Fruit fly (Drosophila melanogaster) whole organism, embryonic: ENCODE data around the gene Alg12.

ENCODE experiments used
- BEAF-32 ChIP-seq: fragments of 200-800 bp; sonication (Bioruptor generic); optimal IDR thresholded peaks from 3 replicates; lab custom pipeline; 2017; ENCODE audit warnings: missing biosample characterization, missing genetic modification characterization, mild to moderate bottlenecking, moderate library complexity, missing genetic modification reagents
- Bgb ChIP-seq: fragments of 200-800 bp; sonication (Bioruptor generic); IDR thresholded peaks from 2 replicates; pipeline ENCODE4 v1.3.6; 2022; ENCODE audit warnings: missing biosample characterization, missing genetic modification characterization; ENCODE audit not compliant: partially characterized antibody
- Bteb2 ChIP-seq: fragments of 200-800 bp; sonication (Bioruptor generic); optimal IDR thresholded peaks from 2 replicates; lab custom pipeline; 2016; ENCODE audit warnings: missing biosample characterization, missing genetic modification characterization
- CG10565 ChIP-seq: fragments of 200-800 bp; sonication (Bioruptor generic); optimal IDR thresholded peaks from 3 replicates; lab custom pipeline; 2016; ENCODE audit warnings: missing biosample characterization, mild to moderate bottlenecking, missing genetic modification characterization
- CG1233 ChIP-seq: fragments of 200-800 bp; sonication (Bioruptor generic); optimal IDR thresholded peaks from 4 replicates; lab custom pipeline; 2018; ENCODE audit warnings: missing biosample characterization, mild to moderate bottlenecking, missing genetic modification characterization
- CG12391 ChIP-seq: fragments of 200-800 bp; sonication (Bioruptor generic); optimal IDR thresholded peaks from 3 replicates; lab custom pipeline; 2018; ENCODE audit warnings: missing biosample characterization, mild to moderate bottlenecking, missing genetic modification characterization, moderate library complexity
- CG13296 ChIP-seq: fragments of 200-800 bp; sonication (Bioruptor generic); optimal IDR thresholded peaks from 3 replicates; lab custom pipeline; 2018; ENCODE audit warnings: missing biosample characterization, mild to moderate bottlenecking, missing genetic modification characterization
- CG13775 ChIP-seq: fragments of 200-800 bp; sonication (Bioruptor generic); optimal IDR thresholded peaks from 3 replicates; lab custom pipeline; 2017; ENCODE audit warnings: missing biosample characterization, mild to moderate bottlenecking, missing genetic modification characterization
- CG15514 ChIP-seq: fragments of 200-800 bp; sonication (Bioruptor generic); optimal IDR thresholded peaks from 3 replicates; lab custom pipeline; 2017; ENCODE audit warnings: missing biosample characterization, missing genetic modification characterization, mild to moderate bottlenecking, moderate library complexity, missing genetic modification reagents
- CG17802 ChIP-seq: fragments of 200-800 bp; sonication (Bioruptor generic); optimal IDR thresholded peaks from 2 replicates; lab custom pipeline; 2018; ENCODE audit warnings: missing biosample characterization, mild to moderate bottlenecking, missing genetic modification characterization, moderate library complexity
- CG2129 ChIP-seq: fragments of 200-800 bp; sonication (Bioruptor generic); IDR thresholded peaks from 2 replicates; pipeline ENCODE4 v1.3.6; 2022; ENCODE audit warnings: missing biosample characterization, missing genetic modification characterization; ENCODE audit not compliant: partially characterized antibody
- CG2202 ChIP-seq: fragments of 200-800 bp; sonication (Bioruptor generic); optimal IDR thresholded peaks from 2 replicates; lab custom pipeline; 2018; ENCODE audit warnings: missing biosample characterization, mild to moderate bottlenecking, missing genetic modification characterization
- CG2889 ChIP-seq: fragments of 200-800 bp; sonication (Bioruptor generic); IDR thresholded peaks from 3 replicates; pipeline ENCODE4 v1.3.6; 2022; ENCODE audit warnings: missing biosample characterization, missing genetic modification characterization
- CG43689 ChIP-seq: fragments of 200-800 bp; sonication (Bioruptor generic); IDR thresholded peaks from 2 replicates; pipeline ENCODE4 v1.3.6; 2022; ENCODE audit warnings: missing biosample characterization, missing genetic modification characterization
- CG6175 ChIP-seq: fragments of 200-800 bp; sonication (Bioruptor generic); IDR thresholded peaks from 3 replicates; pipeline ENCODE4 v1.3.6; 2022; ENCODE audit warnings: missing biosample characterization, missing genetic modification characterization
- CG6683 ChIP-seq: fragments of 200-800 bp; sonication (Bioruptor generic); optimal IDR thresholded peaks from 2 replicates; lab custom pipeline; 2017; ENCODE audit warnings: missing biosample characterization, mild to moderate bottlenecking, missing genetic modification characterization, missing genetic modification reagents
- CG9797 ChIP-seq: fragments of 200-800 bp; sonication (Bioruptor generic); optimal IDR thresholded peaks from 3 replicates; lab custom pipeline; 2018; ENCODE audit warnings: missing biosample characterization, mild to moderate bottlenecking, missing genetic modification characterization
- CkIIα-i1 ChIP-seq: fragments of 200-800 bp; sonication (Bioruptor generic); IDR thresholded peaks from 2 replicates; pipeline ENCODE4 v1.3.6; 2022; ENCODE audit warnings: missing biosample characterization, missing genetic modification characterization
- Dad ChIP-seq: fragments of 200-800 bp; sonication (Bioruptor generic); optimal IDR thresholded peaks from 3 replicates; lab custom pipeline; 2016; ENCODE audit warnings: missing biosample characterization, missing genetic modification characterization
- Dll ChIP-seq: fragments of 200-800 bp; sonication (Bioruptor generic); IDR thresholded peaks from 4 replicates; pipeline ENCODE4 v1.3.6; 2022; ENCODE audit warnings: missing biosample characterization, missing genetic modification characterization; ENCODE audit not compliant: partially characterized antibody
- Doc3 ChIP-seq: fragments of 200-800 bp; sonication (Bioruptor generic); IDR thresholded peaks from 3 replicates; pipeline ENCODE4 v1.3.6; 2022; ENCODE audit warnings: missing biosample characterization, missing genetic modification characterization; ENCODE audit not compliant: partially characterized antibody
- E2f2 ChIP-seq: fragments of 200-800 bp; sonication (Bioruptor generic); IDR thresholded peaks from 2 replicates; pipeline ENCODE4 v1.3.6; 2022; ENCODE audit warnings: missing biosample characterization, missing genetic modification characterization
- Elba2 ChIP-seq: fragments of 200-800 bp; sonication (Bioruptor generic); optimal IDR thresholded peaks from 3 replicates; lab custom pipeline; 2016; ENCODE audit warnings: missing biosample characterization, missing genetic modification characterization
- HLH4C ChIP-seq: fragments of 200-800 bp; sonication (Bioruptor generic); IDR thresholded peaks from 3 replicates; pipeline ENCODE4 v1.3.6; 2022; ENCODE audit warnings: missing biosample characterization, missing genetic modification characterization; ENCODE audit not compliant: partially characterized antibody
- MBD-R2 ChIP-seq: fragments of 200-800 bp; sonication (Bioruptor generic); IDR thresholded peaks from 2 replicates; pipeline ENCODE4 v1.3.6; 2022; ENCODE audit warnings: missing biosample characterization, missing genetic modification characterization
- MTF-1 ChIP-seq: fragments of 200-800 bp; sonication (Bioruptor generic); optimal IDR thresholded peaks from 2 replicates; lab custom pipeline; 2018; ENCODE audit warnings: missing biosample characterization, mild to moderate bottlenecking, missing genetic modification characterization, borderline replicate concordance
- Rx ChIP-seq: fragments of 200-800 bp; sonication (Bioruptor generic); IDR thresholded peaks from 2 replicates; pipeline ENCODE4 v1.3.6; 2022; ENCODE audit warnings: missing biosample characterization, missing genetic modification characterization
- Trl ChIP-seq, 3 experiments: fragments of >200 bp in 2 of 3; fragments of 200-800 bp in 1 of 3; sonication (Bioruptor generic) in 1 of 3; optimal IDR thresholded peaks; 2 replicates in 1 of 3; 3 replicates in 2 of 3; lab custom pipeline; 2016 to 2017; ENCODE audit warnings: missing biosample characterization in 1 of 3, missing genetic modification characterization in 1 of 3
- ara ChIP-seq: fragments of 200-800 bp; sonication (Bioruptor generic); IDR thresholded peaks from 2 replicates; pipeline ENCODE4 v1.3.6; 2022; ENCODE audit warnings: missing biosample characterization, missing genetic modification characterization
- bbx ChIP-seq: fragments of 200-800 bp; sonication (Bioruptor generic); IDR thresholded peaks from 2 replicates; pipeline ENCODE4 v1.3.6; 2022; ENCODE audit warnings: missing biosample characterization, missing genetic modification characterization; ENCODE audit not compliant: partially characterized antibody
- chif ChIP-seq, 2 experiments: fragments of 200-800 bp; sonication (Bioruptor generic); optimal IDR thresholded peaks; 3 replicates each; lab custom pipeline; 2016; ENCODE audit warnings: missing biosample characterization in 2 of 2, missing genetic modification characterization in 2 of 2
- cwo ChIP-seq: fragments of 200-800 bp; sonication (Bioruptor generic); optimal IDR thresholded peaks from 3 replicates; lab custom pipeline; 2017; ENCODE audit warnings: missing biosample characterization, missing genetic modification characterization, mild to moderate bottlenecking, moderate library complexity, missing genetic modification reagents
- dpn ChIP-seq, 2 experiments: fragments of 200-800 bp; sonication (Bioruptor generic); optimal IDR thresholded peaks; 3 replicates each; lab custom pipeline; 2016; ENCODE audit warnings: missing biosample characterization in 2 of 2, missing genetic modification characterization in 2 of 2
- ems ChIP-seq: fragments of 200-800 bp; sonication (Bioruptor generic); optimal IDR thresholded peaks from 3 replicates; lab custom pipeline; 2016; ENCODE audit warnings: missing biosample characterization, missing genetic modification characterization
- fd64A ChIP-seq: fragments of 200-800 bp; sonication (Bioruptor generic); optimal IDR thresholded peaks from 3 replicates; lab custom pipeline; 2018; ENCODE audit warnings: missing biosample characterization, mild to moderate bottlenecking, missing genetic modification characterization
- jumu ChIP-seq: fragments of 200-800 bp; sonication (Bioruptor generic); optimal IDR thresholded peaks from 3 replicates; lab custom pipeline; 2016; ENCODE audit warnings: missing biosample characterization, missing genetic modification characterization
- ken ChIP-seq: fragments of 200-800 bp; sonication (Bioruptor generic); IDR thresholded peaks from 3 replicates; pipeline ENCODE4 v1.3.6; 2022; ENCODE audit warnings: missing biosample characterization, missing genetic modification characterization
- klu ChIP-seq: fragments of 200-800 bp; sonication (Bioruptor generic); IDR thresholded peaks from 2 replicates; pipeline ENCODE4 v1.3.6; 2022; ENCODE audit warnings: missing biosample characterization, missing genetic modification characterization
- lilli ChIP-seq: fragments of 200-800 bp; sonication (Bioruptor generic); optimal IDR thresholded peaks from 3 replicates; lab custom pipeline; 2016; ENCODE audit warnings: missing biosample characterization, missing genetic modification characterization
- mirr ChIP-seq: fragments of 200-800 bp; sonication (Bioruptor generic); optimal IDR thresholded peaks from 3 replicates; lab custom pipeline; 2018; ENCODE audit warnings: missing biosample characterization, mild to moderate bottlenecking, missing genetic modification characterization
- pzg ChIP-seq: fragments of 200-800 bp; sonication (Bioruptor generic); optimal IDR thresholded peaks from 3 replicates; lab custom pipeline; 2018; ENCODE audit warnings: missing biosample characterization, mild to moderate bottlenecking, missing genetic modification characterization, moderate library complexity
- schlank ChIP-seq: fragments of 200-800 bp; sonication (Bioruptor generic); optimal IDR thresholded peaks from 2 replicates; lab custom pipeline; 2018; ENCODE audit warnings: missing biosample characterization, mild to moderate bottlenecking, missing genetic modification characterization
- sens-2 ChIP-seq: fragments of 200-800 bp; sonication (Bioruptor generic); IDR thresholded peaks from 2 replicates; pipeline ENCODE4 v1.3.6; 2022; ENCODE audit warnings: missing biosample characterization, missing genetic modification characterization
- sna ChIP-seq: fragments of 200-800 bp; sonication (Bioruptor generic); IDR thresholded peaks from 2 replicates; pipeline ENCODE4 v1.3.6; 2022; ENCODE audit warnings: missing biosample characterization, missing genetic modification characterization; ENCODE audit not compliant: partially characterized antibody
- tap ChIP-seq: fragments of 200-800 bp; optimal IDR thresholded peaks from 3 replicates; lab custom pipeline; 2019; ENCODE audit warnings: missing biosample characterization, mild to moderate bottlenecking, missing genetic modification characterization, moderate library complexity
- tna ChIP-seq: fragments of 200-800 bp; sonication (Bioruptor generic); IDR thresholded peaks from 2 replicates; pipeline ENCODE4 v1.3.6; 2022; ENCODE audit warnings: missing biosample characterization, missing genetic modification characterization; ENCODE audit not compliant: partially characterized antibody
- tup ChIP-seq: fragments of 200-800 bp; sonication (Bioruptor generic); optimal IDR thresholded peaks from 2 replicates; lab custom pipeline; 2016; ENCODE audit warnings: missing biosample characterization, mild to moderate bottlenecking, missing genetic modification characterization, moderate library complexity
- wor ChIP-seq: fragments of 200-800 bp; sonication (Bioruptor generic); IDR thresholded peaks from 2 replicates; pipeline ENCODE4 v1.3.6; 2022; ENCODE audit warnings: missing biosample characterization, missing genetic modification characterization
- yki ChIP-seq: fragments of >200 bp; optimal IDR thresholded peaks from 3 replicates; lab custom pipeline; 2018

Alg12 gene

DNA sequence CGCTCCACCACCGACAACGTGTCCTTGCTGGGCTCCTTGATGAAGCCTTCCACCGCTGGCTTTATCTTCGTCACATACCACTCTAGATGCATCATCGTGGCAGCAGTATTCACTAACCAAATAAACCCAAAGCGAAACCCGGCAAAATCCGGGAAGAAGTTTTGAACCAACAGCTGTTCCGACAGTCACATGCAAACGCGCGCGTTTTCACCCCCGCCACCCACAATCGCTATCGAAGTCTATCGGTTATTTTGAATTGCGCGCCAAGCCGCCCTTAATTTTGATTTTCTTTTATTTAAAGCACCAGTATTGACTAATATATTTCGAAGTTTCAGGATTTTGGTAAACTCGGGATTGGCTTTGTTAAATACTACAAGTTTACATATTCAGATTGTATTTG is 1.8 kb upstream of the Alg12 start, which contains the start of gene Tti1 (continued):
- peak; percentile 14 for TF ChIP-seq CG15514 (GFP tag; lab: Kevin White, UChicago)
- TF ChIP-seq Rx: no peak
- TF ChIP-seq wor (GFP tag; lab: Robert Waterston, UW): no peak
- peak; percentile 92 for TF ChIP-seq E2f2
- TF ChIP-seq CG6683 (GFP tag; lab: Kevin White, UChicago): no peak
- no peak for TF ChIP-seq dpn (GFP tag; optimal IDR thresholded peaks at IDR 0.05; lab: Kevin White, UChicago)
- peak; percentile 48; the same call in 1 of the 4 replicates for TF ChIP-seq Dll (GFP tag; lab: Robert Waterston, UW)
- TF ChIP-seq schlank: no peak
- TF ChIP-seq MTF-1 (GFP tag; lab: Kevin White, UChicago): no peak
- TF ChIP-seq yki (lab: Kevin White, UChicago): no peak
- TF ChIP-seq lilli (GFP tag; lab: Kevin White, UChicago): no peak
- peak; percentile 64 for TF ChIP-seq HLH4C (GFP tag; lab: Robert Waterston, UW)
- no peak for TF ChIP-seq CG9797 (GFP tag; lab: Kevin White, UChicago)
- TF ChIP-seq MBD-R2 (GFP tag; lab: Robert Waterston, UW): peak; percentile 84
- TF ChIP-seq CG10565 (GFP tag; lab: Kevin White, UChicago): no peak
- TF ChIP-seq CG17802 (tag; lab: Kevin White, UChicago): no peak
- TF ChIP-seq ems (GFP tag; lab: Kevin White, UChicago): no peak
- TF ChIP-seq BEAF-32 (GFP tag; lab: Kevin White, UChicago): peak; percentile 38
- TF ChIP-seq Elba2 (GFP tag; lab: Kevin White, UChicago): no peak
- TF ChIP-seq tup (GFP tag; lab: Kevin White, UChicago): no peak
- peak; percentile 57; the same call in 1 of the 2 replicates for TF ChIP-seq klu (GFP tag; lab: Robert Waterston, UW)
- TF ChIP-seq Bteb2 (GFP tag; lab: Kevin White, UChicago): no peak
- TF ChIP-seq CG13775 (GFP tag; lab: Kevin White, UChicago): no peak
- 0 out of 2 replicates have a peak, but pooled peaks have one; percentile 27 for TF ChIP-seq sna (GFP tag; lab: Robert Waterston, UW)
- TF ChIP-seq bbx (GFP tag; lab: Robert Waterston, UW): peak; percentile 67
- peak; percentile 46; the same call in 1 of the 2 replicates for TF ChIP-seq Bgb (GFP tag; lab: Robert Waterston, UW)
- no peak for TF ChIP-seq CG2202 (tag; lab: Kevin White, UChicago)
- TF ChIP-seq CG13296: no peak
- no peak for TF ChIP-seq chif (GFP tag; optimal IDR thresholded peaks at IDR 0.05; lab: Kevin White, UChicago)
- TF ChIP-seq CG1233 (GFP tag; lab: Kevin White, UChicago): no peak
- TF ChIP-seq Doc3 (GFP tag; lab: Robert Waterston, UW): 0 out of 3 replicates have a peak, but pooled peaks have one; percentile 43
- TF ChIP-seq CG2889: no peak
- TF ChIP-seq jumu (GFP tag; lab: Kevin White, UChicago): no peak
- TF ChIP-seq sens-2 (GFP tag; lab: Robert Waterston, UW): no peak
- no peak for TF ChIP-seq CG6175
- no peak for TF ChIP-seq tap (tag; lab: Kevin White, UChicago)
- TF ChIP-seq tna (GFP tag; lab: Robert Waterston, UW): peak; percentile 36; the same call in 1 of the 2 replicates
- no peak for TF ChIP-seq Trl (optimal IDR thresholded peaks at IDR 0.05; lab: Kevin White, UChicago)
- no peak for TF ChIP-seq Trl (GFP tag; optimal IDR thresholded peaks at IDR 0.05; lab: Kevin White, UChicago)
- TF ChIP-seq CG12391: no peak
- TF ChIP-seq CG2129 (GFP tag; lab: Robert Waterston, UW): 0 out of 2 replicates have a peak, but pooled peaks have one; percentile 14
- TF ChIP-seq Dad (GFP tag; lab: Kevin White, UChicago): no peak
- TF ChIP-seq mirr (GFP tag; lab: Kevin White, UChicago): no peak
- no peak for TF ChIP-seq ken
- TF ChIP-seq cwo (GFP tag; lab: Kevin White, UChicago): no peak
- TF ChIP-seq CkIIα-i1 (GFP tag; lab: Robert Waterston, UW): no peak
- no peak for TF ChIP-seq CG43689 (GFP tag; lab: Robert Waterston, UW)
- TF ChIP-seq ara (GFP tag; lab: Robert Waterston, UW): no peak
- peak; percentile 56 for TF ChIP-seq pzg (GFP tag; lab: Kevin White, UChicago)
- no peak for TF ChIP-seq fd64A (GFP tag; lab: Kevin White, UChicago)
